Worm (Caenorhabditis elegans) whole organism, mixed stage, embryonic: ENCODE measurements around the gene cyn-8.

Source experiments
- M03D4.4 ChIP-seq: sonication (generic microtip); optimal IDR thresholded peaks from 2 replicates; lab custom pipeline; 2017; ENCODE audit warnings: mild to moderate bottlenecking, missing genetic modification characterization, missing compliant biosample characterization
- bed-3 ChIP-seq: fragments of 200-800 bp; sonication (Bioruptor generic); optimal IDR thresholded peaks from 3 replicates; lab custom pipeline; 2018; ENCODE audit warnings: mild to moderate bottlenecking, missing genetic modification characterization, moderate library complexity, missing compliant biosample characterization
- blmp-1 ChIP-seq: fragments of 150-350 bp; optimal IDR thresholded peaks from 2 replicates; lab custom pipeline; 2014; ENCODE audit warnings: missing biosample characterization, missing genetic modification characterization
- ceh-39 ChIP-seq: fragments of 150-350 bp; optimal IDR thresholded peaks from 2 replicates; lab custom pipeline; 2014; ENCODE audit warnings: missing biosample characterization, missing genetic modification characterization
- ceh-43 ChIP-seq: fragments of 200-800 bp; sonication (Bioruptor generic); optimal IDR thresholded peaks from 2 replicates; lab custom pipeline; 2018; ENCODE audit warnings: mild to moderate bottlenecking, missing genetic modification characterization, moderate library complexity, missing compliant biosample characterization
- ceh-83 ChIP-seq: fragments of 200-800 bp; sonication (Bioruptor generic); optimal IDR thresholded peaks from 2 replicates; lab custom pipeline; 2018; ENCODE audit warnings: mild to moderate bottlenecking, missing genetic modification characterization, missing compliant biosample characterization
- cnd-1 ChIP-seq: fragments of 200-800 bp; sonication (Bioruptor generic); optimal IDR thresholded peaks from 2 replicates; lab custom pipeline; 2018; ENCODE audit warnings: mild to moderate bottlenecking, missing genetic modification characterization, missing compliant biosample characterization
- drap-1 ChIP-seq: fragments of 200-800 bp; sonication (Bioruptor generic); optimal IDR thresholded peaks from 3 replicates; lab custom pipeline; 2018; ENCODE audit warnings: mild to moderate bottlenecking, missing genetic modification characterization, missing compliant biosample characterization
- elt-1 ChIP-seq: sonication (generic microtip); optimal IDR thresholded peaks from 2 replicates; lab custom pipeline; 2017; ENCODE audit warnings: missing genetic modification characterization, mild to moderate bottlenecking, missing compliant biosample characterization, antibody characterized with exemption, moderate library complexity, borderline replicate concordance; ENCODE audit not compliant: insufficient read depth
- elt-3 ChIP-seq: fragments of 150-350 bp; optimal IDR thresholded peaks from 2 replicates; lab custom pipeline; 2014; ENCODE audit warnings: missing biosample characterization, missing genetic modification characterization
- flh-1 ChIP-seq: fragments of 200-800 bp; sonication (Bioruptor generic); optimal IDR thresholded peaks from 2 replicates; lab custom pipeline; 2018; ENCODE audit warnings: mild to moderate bottlenecking, missing genetic modification characterization, moderate library complexity, missing compliant biosample characterization
- ham-2 ChIP-seq: fragments of 200-800 bp; sonication (Bioruptor generic); optimal IDR thresholded peaks from 2 replicates; lab custom pipeline; 2018; ENCODE audit warnings: mild to moderate bottlenecking, missing genetic modification characterization, missing compliant biosample characterization
- hlh-1 ChIP-seq: fragments of 150-350 bp; optimal IDR thresholded peaks from 2 replicates; lab custom pipeline; 2014; ENCODE audit warnings: missing biosample characterization, missing genetic modification reagents, missing genetic modification characterization
- lin-32 ChIP-seq: fragments of 200-800 bp; sonication (Bioruptor generic); optimal IDR thresholded peaks from 2 replicates; lab custom pipeline; 2018; ENCODE audit warnings: mild to moderate bottlenecking, missing genetic modification characterization, missing compliant biosample characterization
- lsy-2 ChIP-seq: fragments of 150-350 bp; optimal IDR thresholded peaks from 2 replicates; lab custom pipeline; 2014; ENCODE audit warnings: missing biosample characterization, missing genetic modification characterization
- mab-5 ChIP-seq: fragments of 150-350 bp; optimal IDR thresholded peaks from 2 replicates; lab custom pipeline; 2014; ENCODE audit warnings: missing biosample characterization, missing genetic modification characterization
- mep-1 ChIP-seq: fragments of 150-350 bp; optimal IDR thresholded peaks from 2 replicates; lab custom pipeline; 2017; ENCODE audit warnings: missing biosample characterization, missing genetic modification reagents, missing genetic modification characterization, inconsistent platforms
- mls-2 ChIP-seq: sonication (generic microtip); optimal IDR thresholded peaks from 2 replicates; lab custom pipeline; 2016; ENCODE audit warnings: mild to moderate bottlenecking, missing genetic modification characterization, moderate library complexity, missing compliant biosample characterization
- nhr-12 ChIP-seq: fragments of 150-350 bp; optimal IDR thresholded peaks from 2 replicates; lab custom pipeline; 2014; ENCODE audit warnings: missing biosample characterization, missing genetic modification characterization
- nhr-2 ChIP-seq: fragments of 150-350 bp; optimal IDR thresholded peaks from 2 replicates; lab custom pipeline; 2014; ENCODE audit warnings: missing biosample characterization, missing genetic modification characterization
- nhr-237 ChIP-seq: fragments of 150-350 bp; optimal IDR thresholded peaks from 2 replicates; lab custom pipeline; 2014; ENCODE audit warnings: missing biosample characterization, missing genetic modification characterization
- nhr-28 ChIP-seq: fragments of 150-350 bp; optimal IDR thresholded peaks from 2 replicates; lab custom pipeline; 2014; ENCODE audit warnings: missing biosample characterization, missing genetic modification characterization
- pha-4 ChIP-seq: fragments of 150-350 bp; optimal IDR thresholded peaks from 2 replicates; lab custom pipeline; 2018; ENCODE audit warnings: missing biosample characterization, missing genetic modification reagents, missing genetic modification characterization
- snpc-4 ChIP-seq: fragments of 150-350 bp; optimal IDR thresholded peaks from 2 replicates; lab custom pipeline; 2014; ENCODE audit warnings: missing biosample characterization, missing genetic modification characterization
- sptf-1 ChIP-seq: sonication (generic microtip); optimal IDR thresholded peaks from 2 replicates; lab custom pipeline; 2017; ENCODE audit warnings: mild to moderate bottlenecking, missing genetic modification characterization, moderate library complexity, missing compliant biosample characterization
- tbx-8 ChIP-seq: fragments of 200-800 bp; sonication (Bioruptor generic); optimal IDR thresholded peaks from 2 replicates; lab custom pipeline; 2018; ENCODE audit warnings: mild to moderate bottlenecking, missing genetic modification characterization, moderate library complexity, missing compliant biosample characterization
- unc-120 ChIP-seq: sonication (generic microtip); optimal IDR thresholded peaks from 2 replicates; lab custom pipeline; 2017; ENCODE audit warnings: missing genetic modification characterization, missing compliant biosample characterization; ENCODE audit not compliant: poor library complexity, severe bottlenecking
- unc-62 ChIP-seq: fragments of 150-350 bp; optimal IDR thresholded peaks from 2 replicates; lab custom pipeline; 2014; ENCODE audit warnings: missing biosample characterization, missing genetic modification reagents, missing genetic modification characterization
- zip-8 ChIP-seq: fragments of 150-350 bp; optimal IDR thresholded peaks from 2 replicates; lab custom pipeline; 2014; ENCODE audit warnings: missing biosample characterization, missing genetic modification characterization
- ztf-11 ChIP-seq: fragments of 150-350 bp; optimal IDR thresholded peaks from 2 replicates; lab custom pipeline; 2014; ENCODE audit warnings: missing biosample characterization, missing genetic modification characterization

cyn-8 gene

DNA sequence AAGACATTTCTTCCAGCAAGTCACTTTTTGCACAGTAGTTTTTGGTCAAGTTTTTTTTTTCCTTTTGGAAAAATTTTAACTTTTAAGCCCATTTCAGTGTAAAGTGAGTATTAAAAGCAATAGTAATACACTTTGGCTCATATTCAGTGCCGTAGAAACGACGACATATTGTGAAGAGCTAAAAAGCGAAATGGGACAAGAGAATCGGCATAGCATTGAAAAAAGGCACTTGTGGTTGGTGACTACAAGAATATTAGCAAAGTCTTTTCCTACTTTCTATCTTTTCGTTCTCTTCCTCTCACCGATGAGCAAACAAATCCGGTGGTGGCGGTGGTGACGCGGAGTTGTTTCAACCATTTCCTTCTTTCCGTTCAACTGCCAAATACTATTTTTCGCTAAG lies 19.8 kb downstream of the cyn-8 start, which contains the start of gene acs-22:
acs-22 (plus strand) TSS at position 301 of the 400 bp plus-strand sequence.
- no peak for TF ChIP-seq nhr-12
- TF ChIP-seq ceh-83: no peak
- TF ChIP-seq ceh-43 (GFP tag; lab: Kevin White, UChicago): no peak
- TF ChIP-seq elt-3: no peak
- TF ChIP-seq blmp-1 (tag; lab: Kevin White, UChicago): no peak
- TF ChIP-seq bed-3 (GFP tag; lab: Kevin White, UChicago): no peak
- no peak for TF ChIP-seq snpc-4 (tag; lab: Kevin White, UChicago)
- TF ChIP-seq elt-1 (tag; lab: Kevin White, UChicago): no peak
- TF ChIP-seq nhr-28 (tag; lab: Kevin White, UChicago): no peak
- no peak for TF ChIP-seq nhr-237

DNA sequence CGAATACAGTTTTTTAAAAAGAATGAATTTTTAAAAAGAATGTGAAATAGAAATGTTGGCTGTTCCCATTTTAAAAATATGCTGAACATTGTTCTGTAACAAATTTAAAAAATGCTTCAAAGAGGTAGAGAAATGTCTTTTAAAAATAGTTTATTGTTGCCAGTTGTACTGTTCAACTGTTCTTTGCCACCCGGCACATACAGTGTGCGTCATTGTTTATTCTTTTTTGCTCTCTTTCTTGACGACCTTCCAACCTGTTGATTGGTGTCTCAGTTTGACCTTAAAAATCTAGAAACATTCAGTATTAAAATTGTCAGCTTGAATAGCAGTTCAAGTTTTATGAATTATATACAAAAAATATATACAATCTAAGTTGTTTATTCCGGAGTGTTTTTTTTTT lies 20.6 kb downstream of the cyn-8 start:
- no peak for TF ChIP-seq lsy-2 (tag; lab: Kevin White, UChicago)
- TF ChIP-seq zip-8 (tag; lab: Kevin White, UChicago): no peak
- no peak for TF ChIP-seq ceh-39 (tag; lab: Kevin White, UChicago)

DNA sequence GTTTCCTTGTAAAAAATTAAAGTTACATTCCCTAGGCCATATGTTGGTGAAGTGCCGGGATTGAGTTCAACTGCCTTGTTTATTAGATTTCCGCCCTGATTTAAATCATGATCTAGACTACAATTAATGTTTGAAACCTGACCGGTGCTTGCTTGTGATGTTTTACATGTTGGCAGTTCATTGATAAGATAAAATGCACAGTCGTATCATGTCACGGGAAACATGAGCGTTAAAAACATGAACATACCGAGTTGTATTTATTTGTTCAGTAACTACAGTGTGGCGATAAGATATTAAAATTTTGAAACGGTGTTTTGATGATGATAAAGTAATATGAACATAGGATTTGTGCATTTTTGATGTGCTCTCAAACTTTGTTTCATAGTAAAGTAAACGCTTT lies 21.3 kb downstream of the cyn-8 start:
- no peak for TF ChIP-seq M03D4.4 (tag; lab: Kevin White, UChicago)
- no peak for TF ChIP-seq ztf-11
- TF ChIP-seq unc-120 (tag; lab: Kevin White, UChicago): no peak
- no peak for TF ChIP-seq pha-4 (tag; lab: Kevin White, UChicago)
- no peak for TF ChIP-seq mls-2 (tag; lab: Kevin White, UChicago)
- TF ChIP-seq bed-3 (GFP tag; lab: Kevin White, UChicago): no peak
- TF ChIP-seq nhr-237: no peak
- TF ChIP-seq tbx-8 (GFP tag; lab: Kevin White, UChicago): no peak
- TF ChIP-seq mep-1: no peak
- no peak for TF ChIP-seq lsy-2 (tag; lab: Kevin White, UChicago)
- no peak for TF ChIP-seq hlh-1 (tag; lab: Kevin White, UChicago)
- TF ChIP-seq sptf-1 (tag; lab: Kevin White, UChicago): no peak
- no peak for TF ChIP-seq nhr-28 (tag; lab: Kevin White, UChicago)
- no peak for TF ChIP-seq ceh-39 (tag; lab: Kevin White, UChicago)
- TF ChIP-seq flh-1 (GFP tag; lab: Kevin White, UChicago): no peak
- no peak for TF ChIP-seq unc-62 (GFP tag; lab: Kevin White, UChicago)
- TF ChIP-seq ceh-83: no peak
- TF ChIP-seq lin-32 (GFP tag; lab: Kevin White, UChicago): no peak
- TF ChIP-seq zip-8 (tag; lab: Kevin White, UChicago): no peak
- no peak for TF ChIP-seq nhr-2 (tag; lab: Kevin White, UChicago)

DNA sequence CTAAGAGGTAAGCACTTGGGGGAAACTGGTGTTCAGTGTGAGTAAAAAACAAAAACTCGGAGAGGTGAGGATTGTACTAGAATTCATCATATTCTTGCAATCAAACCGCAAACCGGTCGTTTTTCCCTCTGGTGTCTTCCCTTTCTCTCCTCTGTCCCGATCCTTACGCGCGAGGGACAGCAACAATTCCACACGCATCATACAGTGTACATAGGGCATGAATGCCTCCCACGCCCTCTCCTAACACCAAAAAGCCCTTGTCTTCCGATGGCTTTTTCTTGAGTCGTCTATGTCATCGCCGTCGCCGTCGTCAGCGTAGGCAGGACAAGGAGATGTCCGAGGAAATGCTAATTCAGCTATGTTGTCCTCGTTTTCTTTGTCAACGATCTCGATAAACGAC lies 22.4 kb downstream of the cyn-8 start:
- TF ChIP-seq unc-120 (tag; lab: Kevin White, UChicago) (no peak), ztf-11 (no peak), ham-2 (peak; percentile 58), drap-1 (GFP tag; lab: Kevin White, UChicago) (no peak), elt-3 (no peak), ceh-39 (tag; lab: Kevin White, UChicago) (no peak), sptf-1 (tag; lab: Kevin White, UChicago) (no peak)

DNA sequence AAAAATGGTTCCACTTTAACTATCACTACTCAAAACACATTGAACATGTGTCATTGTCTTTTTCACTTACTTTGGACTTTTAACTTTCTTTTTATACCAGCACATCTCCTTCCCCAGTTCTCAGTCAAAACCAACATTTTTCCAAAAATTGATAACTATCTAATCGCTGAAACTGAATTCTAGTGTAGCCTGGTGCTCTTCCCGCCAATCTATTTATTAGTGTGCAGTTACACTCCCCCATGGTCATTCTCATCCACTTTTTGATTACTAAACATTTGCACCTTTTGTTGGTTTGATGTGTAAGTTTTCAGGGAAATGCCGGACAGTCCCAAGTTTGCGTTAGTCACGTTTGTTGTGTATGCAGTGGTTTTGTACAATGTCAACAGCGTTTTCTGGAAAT lies 23.2 kb downstream of the cyn-8 start:
- no peak for TF ChIP-seq blmp-1 (tag; lab: Kevin White, UChicago)
- TF ChIP-seq nhr-28 (tag; lab: Kevin White, UChicago): no peak

DNA sequence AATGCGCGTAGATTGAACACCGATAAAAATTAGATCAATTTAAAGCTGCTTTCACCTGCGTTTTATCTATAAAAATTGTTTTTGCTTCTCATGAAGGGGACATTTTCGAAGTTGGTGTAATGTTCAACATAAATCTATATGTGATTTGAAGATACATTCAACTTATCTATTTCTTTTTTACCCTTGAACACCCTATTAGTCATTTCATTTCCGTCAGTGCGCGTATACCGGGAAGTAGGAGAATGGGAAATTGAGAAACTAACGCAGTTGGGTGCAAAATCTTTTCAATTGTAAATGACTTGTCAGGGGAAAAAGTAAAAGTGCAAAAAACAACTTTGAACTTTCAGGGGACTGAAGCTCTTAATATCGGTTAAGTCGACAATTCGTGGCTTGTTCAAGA lies 23.9 kb downstream of the cyn-8 start:
- no peak for TF ChIP-seq unc-120 (tag; lab: Kevin White, UChicago)
- no peak for TF ChIP-seq mab-5
- no peak for TF ChIP-seq tbx-8 (GFP tag; lab: Kevin White, UChicago)
- TF ChIP-seq ceh-43 (GFP tag; lab: Kevin White, UChicago): no peak
- TF ChIP-seq ceh-83: no peak
- no peak for TF ChIP-seq mep-1
- no peak for TF ChIP-seq unc-62 (GFP tag; lab: Kevin White, UChicago)
- TF ChIP-seq pha-4 (tag; lab: Kevin White, UChicago): no peak
- TF ChIP-seq ztf-11: no peak
- no peak for TF ChIP-seq ceh-39 (tag; lab: Kevin White, UChicago)
- no peak for TF ChIP-seq cnd-1 (tag; lab: Kevin White, UChicago)
- TF ChIP-seq lsy-2 (tag; lab: Kevin White, UChicago): no peak
- no peak for TF ChIP-seq blmp-1 (tag; lab: Kevin White, UChicago)
- TF ChIP-seq M03D4.4 (tag; lab: Kevin White, UChicago): no peak
- no peak for TF ChIP-seq nhr-237
- no peak for TF ChIP-seq lin-32 (GFP tag; lab: Kevin White, UChicago)
- TF ChIP-seq snpc-4 (tag; lab: Kevin White, UChicago): no peak
- TF ChIP-seq ham-2: no peak
- no peak for TF ChIP-seq nhr-12
